Fruit fly (Drosophila melanogaster) whole organism, prepupa: ENCODE measurements around the gene CG11384.

Experiments used
- CG10631 ChIP-seq: fragments of 200-800 bp; sonication (Bioruptor generic); optimal IDR thresholded peaks from 2 replicates; lab custom pipeline; 2016; ENCODE audit warnings: missing biosample characterization, missing genetic modification characterization
- CG10669 ChIP-seq: fragments of 200-800 bp; sonication (Bioruptor generic); optimal IDR thresholded peaks from 3 replicates; lab custom pipeline; 2018; ENCODE audit warnings: missing biosample characterization, mild to moderate bottlenecking, missing genetic modification characterization, moderate library complexity
- CG11294 ChIP-seq: fragments of 200-800 bp; sonication (Bioruptor generic); IDR thresholded peaks from 2 replicates; pipeline ENCODE4 v1.3.6; 2022; ENCODE audit warnings: missing biosample characterization, missing genetic modification characterization
- CG15336 ChIP-seq: fragments of 200-800 bp; sonication (Bioruptor generic); IDR thresholded peaks from 2 replicates; pipeline ENCODE4 v1.3.6; 2022; ENCODE audit warnings: missing biosample characterization, missing genetic modification characterization
- CG3032 ChIP-seq: fragments of 200-800 bp; optimal IDR thresholded peaks from 2 replicates; lab custom pipeline; 2019; ENCODE audit warnings: missing biosample characterization, mild to moderate bottlenecking, missing genetic modification characterization, moderate library complexity
- CG31627 ChIP-seq: fragments of 200-800 bp; sonication (Bioruptor generic); optimal IDR thresholded peaks from 3 replicates; lab custom pipeline; 2016; ENCODE audit warnings: missing biosample characterization, missing genetic modification characterization
- CG34406 ChIP-seq: fragments of 200-800 bp; sonication (Bioruptor generic); optimal IDR thresholded peaks from 3 replicates; lab custom pipeline; 2016; ENCODE audit warnings: missing biosample characterization, missing genetic modification characterization
- CG3919 ChIP-seq: fragments of 200-800 bp; sonication (Bioruptor generic); optimal IDR thresholded peaks from 3 replicates; lab custom pipeline; 2016; ENCODE audit warnings: missing biosample characterization, missing genetic modification characterization
- CG6163 ChIP-seq: fragments of 200-800 bp; sonication (Bioruptor generic); IDR thresholded peaks from 3 replicates; pipeline ENCODE4 v1.3.6; 2022; ENCODE audit warnings: missing biosample characterization, missing genetic modification characterization
- CG6808 ChIP-seq: fragments of 200-800 bp; sonication (Bioruptor generic); optimal IDR thresholded peaks from 3 replicates; lab custom pipeline; 2017; ENCODE audit warnings: missing biosample characterization, missing genetic modification characterization, mild to moderate bottlenecking, moderate library complexity, missing genetic modification reagents
- CG8319 ChIP-seq: fragments of 200-800 bp; sonication (Bioruptor generic); optimal IDR thresholded peaks from 3 replicates; lab custom pipeline; 2016; ENCODE audit warnings: missing biosample characterization, missing genetic modification characterization
- Eip93F ChIP-seq: fragments of 200-800 bp; sonication (Bioruptor generic); optimal IDR thresholded peaks from 2 replicates; lab custom pipeline; 2016; ENCODE audit warnings: missing biosample characterization, mild to moderate bottlenecking, missing genetic modification characterization
- Ets21C ChIP-seq: fragments of 200-800 bp; sonication (Bioruptor generic); optimal IDR thresholded peaks from 3 replicates; lab custom pipeline; 2016; ENCODE audit warnings: missing biosample characterization, missing genetic modification characterization
- Gug ChIP-seq: fragments of 200-800 bp; sonication (Bioruptor generic); IDR thresholded peaks from 2 replicates; pipeline ENCODE4 v1.3.6; 2022; ENCODE audit warnings: missing biosample characterization, missing genetic modification characterization
- Hr38 ChIP-seq: sonication (Bioruptor generic); optimal IDR thresholded peaks from 2 replicates; lab custom pipeline; 2016; ENCODE audit warnings: missing biosample characterization, missing genetic modification characterization
- OdsH ChIP-seq: fragments of 200-800 bp; sonication (Bioruptor generic); optimal IDR thresholded peaks from 3 replicates; lab custom pipeline; 2016; ENCODE audit warnings: missing biosample characterization, missing genetic modification characterization
- Smox ChIP-seq: fragments of 200-800 bp; sonication (Bioruptor generic); optimal IDR thresholded peaks from 3 replicates; lab custom pipeline; 2016; ENCODE audit warnings: missing biosample characterization, missing genetic modification characterization
- Sox102F ChIP-seq: fragments of 200-800 bp; sonication (Bioruptor generic); optimal IDR thresholded peaks from 2 replicates; lab custom pipeline; 2016; ENCODE audit warnings: missing biosample characterization, mild to moderate bottlenecking, missing genetic modification characterization
- achi ChIP-seq: fragments of 200-800 bp; sonication (Bioruptor generic); optimal IDR thresholded peaks from 3 replicates; lab custom pipeline; 2016; ENCODE audit warnings: missing biosample characterization, missing genetic modification characterization
- eg ChIP-seq: fragments of 200-800 bp; sonication (Bioruptor generic); IDR thresholded peaks from 3 replicates; pipeline ENCODE4 v1.3.6; 2022; ENCODE audit warnings: missing biosample characterization, missing genetic modification characterization
- fd85E ChIP-seq: fragments of 200-800 bp; sonication (Bioruptor generic); optimal IDR thresholded peaks from 3 replicates; lab custom pipeline; 2016; ENCODE audit warnings: missing biosample characterization, missing genetic modification characterization
- fkh ChIP-seq: fragments of 200-800 bp; sonication (Bioruptor generic); optimal IDR thresholded peaks from 3 replicates; lab custom pipeline; 2017; ENCODE audit warnings: missing biosample characterization, mild to moderate bottlenecking, missing genetic modification characterization, moderate library complexity

The CG11384 gene

DNA sequence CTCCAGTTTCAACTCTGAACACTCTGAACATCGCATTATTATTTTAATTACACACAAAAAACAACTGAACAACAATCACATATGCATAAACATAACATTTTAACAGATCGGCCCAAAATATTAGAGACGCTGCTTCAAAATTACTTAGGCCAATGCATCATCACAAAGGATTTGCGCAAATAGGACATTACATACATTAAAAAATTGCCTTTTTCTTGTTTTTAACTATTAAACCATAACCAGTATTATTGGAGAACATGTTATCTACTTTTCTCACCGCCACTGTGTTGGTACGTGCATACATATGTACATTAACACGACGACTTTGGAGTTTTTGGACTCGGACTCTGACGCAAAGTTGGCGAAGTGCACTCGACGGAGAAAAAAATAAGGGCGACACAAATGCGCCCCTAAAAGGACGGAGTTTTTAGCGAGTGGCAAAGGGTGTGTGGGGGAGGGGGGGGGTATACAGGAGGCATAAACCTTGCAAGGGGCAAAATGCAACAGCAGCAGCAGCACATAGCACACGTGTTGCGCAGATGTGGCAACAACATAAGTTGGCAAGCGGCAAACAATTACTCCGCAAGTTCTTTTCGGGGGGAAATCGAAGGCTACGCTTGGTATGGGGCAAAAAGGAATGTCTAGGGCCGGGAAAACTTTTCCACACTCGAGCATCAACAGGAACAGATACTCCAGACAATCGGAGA lies 46.1 kb downstream of the CG11384 start (continued):
- peak; percentile 77 for TF ChIP-seq CG11294 (GFP tag; lab: Robert Waterston, UW)
- peak; percentile 90 for TF ChIP-seq eg (GFP tag; lab: Robert Waterston, UW)
- TF ChIP-seq achi = peak; percentile 85
- TF ChIP-seq OdsH (GFP tag; lab: Kevin White, UChicago) = peak; percentile 90
- peak; percentile 82 for TF ChIP-seq Gug (GFP tag; lab: Robert Waterston, UW)
- peak; percentile 92 for TF ChIP-seq CG3919
- peak; percentile 85 for TF ChIP-seq Ets21C (GFP tag; lab: Kevin White, UChicago)
- TF ChIP-seq Sox102F (GFP tag; lab: Kevin White, UChicago) = peak; percentile 94
- peak; percentile 85 for TF ChIP-seq CG3032
- TF ChIP-seq CG10631 (GFP tag; lab: Kevin White, UChicago) = peak; percentile 84
- peak; percentile 92 for TF ChIP-seq CG15336 (GFP tag; lab: Robert Waterston, UW)
- TF ChIP-seq Hr38 (GFP tag; lab: Kevin White, UChicago) = no peak
- TF ChIP-seq CG10669 (GFP tag; lab: Kevin White, UChicago) = peak; percentile 88
- TF ChIP-seq CG31627 (GFP tag; lab: Kevin White, UChicago) = peak; percentile 92
- TF ChIP-seq CG8319 (GFP tag; lab: Kevin White, UChicago) = peak; percentile 87
- TF ChIP-seq CG6808 (GFP tag; lab: Kevin White, UChicago) = peak; percentile 79
- peak; percentile 55 for TF ChIP-seq Eip93F (GFP tag; lab: Kevin White, UChicago)
- TF ChIP-seq Smox (GFP tag; lab: Kevin White, UChicago) = peak; percentile 90
- TF ChIP-seq CG34406 (GFP tag; lab: Kevin White, UChicago) = peak; percentile 85
- TF ChIP-seq fkh = no peak
- TF ChIP-seq CG6163 (GFP tag; lab: Robert Waterston, UW) = peak; percentile 95
- TF ChIP-seq fd85E (GFP tag; lab: Kevin White, UChicago) = peak; percentile 76
